Worm (Caenorhabditis elegans) whole organism, L4/young adult: ENCODE data around the gene cebp-1.

Experiments
- W03F9.2 ChIP-seq: fragments of 150-350 bp; optimal IDR thresholded peaks from 2 replicates; lab custom pipeline; 2014; ENCODE audit warnings: missing biosample characterization, missing genetic modification characterization
- dao-5 ChIP-seq: sonication (generic microtip); optimal IDR thresholded peaks from 2 replicates; lab custom pipeline; 2016; ENCODE audit warnings: missing genotype, missing genetic modification characterization, moderate library complexity, missing compliant biosample characterization
- him-1 ChIP-seq: sonication (generic microtip); optimal IDR thresholded peaks from 2 replicates; lab custom pipeline; 2016; ENCODE audit warnings: missing genotype, missing genetic modification reagents, missing genetic modification characterization, missing compliant biosample characterization

DNA sequence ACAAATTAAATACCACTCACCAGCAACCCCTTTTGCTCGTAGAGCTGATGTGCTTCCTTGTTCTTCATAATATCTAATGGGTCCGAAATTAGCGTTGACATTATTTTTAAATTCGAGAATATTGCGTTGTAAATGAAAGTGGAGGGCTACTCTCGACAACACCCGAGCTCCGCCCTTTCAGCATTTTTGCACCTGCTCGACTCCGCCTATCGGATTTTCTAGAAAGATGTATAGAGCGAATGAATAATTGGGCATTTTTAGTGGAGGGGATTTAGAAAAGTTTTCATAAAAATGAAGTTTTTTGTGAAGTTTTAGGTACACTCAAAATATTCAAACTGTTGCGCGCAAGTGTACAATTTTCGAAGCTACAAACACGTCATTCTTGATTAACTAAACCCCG lies 40.6 kb upstream of the cebp-1 start, which contains the start of gene F09E10.5:
- TF ChIP-seq W03F9.2 (tag; lab: Kevin White, UChicago) (no peak), dao-5 (tag; lab: Kevin White, UChicago) (no peak), him-1 (no peak)
